Fruit fly (Drosophila melanogaster): Measurements from ENCODE around the gene CG13737.

dm6 chr3L:13884460-13885056 lies 5.8 kb downstream of the CG13737 start:
- TF ChIP-seq ash1 (GFP tag; optimal IDR thresholded peaks at IDR 0.05) (no peak), dan (GFP tag; IDR thresholded peaks at IDR 0.05) (no peak), Vsx1 (GFP tag; optimal IDR thresholded peaks at IDR 0.05) (no peak), gcm2 (GFP tag; optimal IDR thresholded peaks at IDR 0.05) (no peak), Xrp1 (GFP tag; IDR thresholded peaks at IDR 0.05) (no peak), en (GFP tag; optimal IDR thresholded peaks at IDR 0.05) (no peak), CG3065 (GFP tag; optimal IDR thresholded peaks at IDR 0.05) (no peak), stwl (tag; optimal IDR thresholded peaks at IDR 0.05) (peak; percentile 94), Ssrp (tag; optimal IDR thresholded peaks at IDR 0.05) (no peak), pan (optimal IDR thresholded peaks at IDR 0.05) (no peak), pan (GFP tag; optimal IDR thresholded peaks at IDR 0.05 in 1 of 2, IDR thresholded peaks at IDR 0.05 in 1 of 2) (no peak), CG8478 (optimal IDR thresholded peaks at IDR 0.05) (no peak), CG11247 (GFP tag; IDR thresholded peaks at IDR 0.05) (no peak), kay (GFP tag; optimal IDR thresholded peaks at IDR 0.05) (no peak)
